Worm (Caenorhabditis elegans): ENCODE measurements around the gene srz-5.

The srz-5 gene

DNA sequence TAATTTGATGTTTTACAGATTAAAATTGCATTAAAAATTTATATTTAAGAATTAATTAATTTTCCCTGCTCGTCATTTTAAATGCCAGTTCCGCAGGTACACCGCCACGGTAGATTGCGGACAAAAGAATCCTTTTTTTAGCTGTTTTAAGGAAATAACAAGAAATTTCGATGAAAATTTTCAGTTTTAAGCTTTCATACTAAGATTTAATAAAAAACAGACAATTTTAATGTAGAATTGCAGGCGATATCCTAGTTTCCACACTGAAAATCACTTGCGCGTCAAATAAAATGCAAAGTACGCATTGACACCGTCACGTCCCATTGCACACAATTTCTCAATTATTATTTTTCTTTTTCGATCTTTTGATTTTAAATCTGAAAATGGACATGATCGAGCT is 38.9 kb upstream of the srz-5 start, which contains the start of gene dnc-3 (continued):
- TF ChIP-seq pag-3 (tag; optimal IDR thresholded peaks at IDR 0.05; ENCODE audit: borderline replicate concordance, insufficient read depth) (no peak), lin-13 (GFP tag; optimal IDR thresholded peaks at IDR 0.05) (peak; percentile 29), unc-30 (tag; optimal IDR thresholded peaks at IDR 0.05) (no peak), nhr-11 (tag; optimal IDR thresholded peaks at IDR 0.05) (no peak), F16B12.6 (tag; optimal IDR thresholded peaks at IDR 0.05) (peak; percentile 83), sptf-1 (tag; optimal IDR thresholded peaks at IDR 0.05) (no peak), ets-5 (GFP tag; IDR thresholded peaks at IDR 0.05) (no peak), egl-13 (tag; optimal IDR thresholded peaks at IDR 0.05) (peak; percentile 73), unc-86 (tag; optimal IDR thresholded peaks at IDR 0.05) (peak; percentile 56), unc-62 (GFP tag; optimal IDR thresholded peaks at IDR 0.05) (no peak), Y116A8C.19 (tag; optimal IDR thresholded peaks at IDR 0.05; ENCODE audit: borderline replicate concordance) (no peak), nhr-77 (tag; optimal IDR thresholded peaks at IDR 0.05) (peak; percentile 24), fkh-8 (tag; optimal IDR thresholded peaks at IDR 0.05) (peak; percentile 75), C16A3.4 (tag; optimal IDR thresholded peaks at IDR 0.05) (peak; percentile 24), ceh-63 (GFP tag; optimal IDR thresholded peaks at IDR 0.05) (no peak), aha-1 (tag; optimal IDR thresholded peaks at IDR 0.05) (no peak), tlp-1 (tag; optimal IDR thresholded peaks at IDR 0.05) (no peak), lsy-2 (tag; optimal IDR thresholded peaks at IDR 0.05) (peak; percentile 75 to 77), grh-1 (GFP tag; IDR thresholded peaks at IDR 0.05) (peak; percentile 56), ama-1 (optimal IDR thresholded peaks at IDR 0.05) (no peak), nhr-20 (tag; optimal IDR thresholded peaks at IDR 0.05) (peak; percentile 80), fkh-4 (tag; optimal IDR thresholded peaks at IDR 0.05; ENCODE audit: borderline replicate concordance) (peak; percentile 72), nhr-71 (tag; optimal IDR thresholded peaks at IDR 0.05) (peak; percentile 86), C34B4.2 (tag; optimal IDR thresholded peaks at IDR 0.05) (no peak), lin-35 (GFP tag; optimal IDR thresholded peaks at IDR 0.05) (peak; percentile 49 to 54), snu-23 (GFP tag; optimal IDR thresholded peaks at IDR 0.05) (peak; percentile 86), irx-1 (tag; optimal IDR thresholded peaks at IDR 0.05) (peak; percentile 81), nhr-12 (tag; optimal IDR thresholded peaks at IDR 0.05) (no peak), elt-2 (tag; optimal IDR thresholded peaks at IDR 0.05) (peak; percentile 62), jun-1 (tag; optimal IDR thresholded peaks at IDR 0.05) (peak; percentile 30), mep-1 (tag; optimal IDR thresholded peaks at IDR 0.05) (peak; percentile 53), zip-4 (GFP tag; optimal IDR thresholded peaks at IDR 0.05) (peak; percentile 69), elt-3 (tag; optimal IDR thresholded peaks at IDR 0.05) (no peak), xbp-1 (tag; optimal IDR thresholded peaks at IDR 0.05) (peak; percentile 84), ceh-88 (GFP tag; IDR thresholded peaks at IDR 0.05) (0 out of 2 replicates have a peak, but pooled peaks have one; percentile 41), snpc-4 (tag; optimal IDR thresholded peaks at IDR 0.05) (peak; percentile 31), pqm-1 (tag; optimal IDR thresholded peaks at IDR 0.05) (no peak), nhr-85 (tag) (peak; percentile 87), mef-2 (tag; optimal IDR thresholded peaks at IDR 0.05) (no peak), hlh-17 (GFP tag; optimal IDR thresholded peaks at IDR 0.05; ENCODE audit: borderline replicate concordance) (no peak), mdl-1 (tag; optimal IDR thresholded peaks at IDR 0.05) (no peak), isw-1 (GFP tag; IDR thresholded peaks at IDR 0.05) (peak; percentile 72), unc-98 (GFP tag; IDR thresholded peaks at IDR 0.05) (no peak), lin-15B (tag; optimal IDR thresholded peaks at IDR 0.05) (peak; percentile 28), nhr-28 (tag; optimal IDR thresholded peaks at IDR 0.05) (no peak), nhr-47 (tag; optimal IDR thresholded peaks at IDR 0.05) (peak; percentile 87), mab-9 (GFP tag; IDR thresholded peaks at IDR 0.05) (peak; percentile 50; the same call in 1 of the 2 replicates), nhr-76 (tag; optimal IDR thresholded peaks at IDR 0.05) (no peak), blmp-1 (tag; optimal IDR thresholded peaks at IDR 0.05) (peak; percentile 20), efl-3 (GFP tag; optimal IDR thresholded peaks at IDR 0.05) (peak; percentile 19), skn-1 (tag; optimal IDR thresholded peaks at IDR 0.05) (no peak), egl-27 (tag; optimal IDR thresholded peaks at IDR 0.05) (no peak), nhr-84 (tag; optimal IDR thresholded peaks at IDR 0.05) (no peak), dsc-1 (tag; optimal IDR thresholded peaks at IDR 0.05) (peak; percentile 91)
